Worm (Caenorhabditis elegans) whole organism, late embryonic: ENCODE results near the gene glo-3.

Source experiments
- C08G9.2 ChIP-seq: sonication (generic microtip); optimal IDR thresholded peaks from 2 replicates; lab custom pipeline; 2016; ENCODE audit warnings: mild to moderate bottlenecking, missing genetic modification characterization, moderate library complexity, missing compliant biosample characterization
- C38D4.7 ChIP-seq: fragments of 200-800 bp; sonication (Bioruptor generic); optimal IDR thresholded peaks from 2 replicates; lab custom pipeline; 2018; ENCODE audit warnings: mild to moderate bottlenecking, missing genetic modification characterization, moderate library complexity, missing compliant biosample characterization
- F13H6.1 ChIP-seq: sonication (generic microtip); optimal IDR thresholded peaks from 2 replicates; lab custom pipeline; 2016; ENCODE audit warnings: missing genetic modification characterization, missing compliant biosample characterization
- Y22D7AL.16 ChIP-seq: sonication (generic microtip); optimal IDR thresholded peaks from 2 replicates; lab custom pipeline; 2016; ENCODE audit warnings: missing genetic modification characterization, missing compliant biosample characterization
- ahr-1 ChIP-seq: sonication (generic microtip); optimal IDR thresholded peaks from 2 replicates; lab custom pipeline; 2016; ENCODE audit warnings: missing genetic modification characterization, missing compliant biosample characterization
- ama-1 ChIP-seq: fragments of 150-350 bp; optimal IDR thresholded peaks from 2 replicates; lab custom pipeline; 2014
- ceh-14 ChIP-seq: sonication (generic microtip); optimal IDR thresholded peaks from 2 replicates; lab custom pipeline; 2016; ENCODE audit warnings: missing genotype, missing genetic modification characterization, missing compliant biosample characterization
- ceh-19 ChIP-seq: fragments of 200-800 bp; sonication (Bioruptor generic); optimal IDR thresholded peaks from 2 replicates; lab custom pipeline; 2018; ENCODE audit warnings: mild to moderate bottlenecking, missing genetic modification characterization, missing compliant biosample characterization
- ceh-2 ChIP-seq: sonication (generic microtip); optimal IDR thresholded peaks from 2 replicates; lab custom pipeline; 2016; ENCODE audit warnings: missing genotype, missing genetic modification characterization, missing compliant biosample characterization
- ceh-22 ChIP-seq: sonication (generic microtip); optimal IDR thresholded peaks from 2 replicates; lab custom pipeline; 2017; ENCODE audit warnings: missing biosample characterization, missing genetic modification characterization
- ceh-24 ChIP-seq: sonication (generic microtip); optimal IDR thresholded peaks from 2 replicates; lab custom pipeline; 2016; ENCODE audit warnings: mild to moderate bottlenecking, missing genetic modification characterization, missing compliant biosample characterization
- ceh-30 ChIP-seq: fragments of 150-350 bp; optimal IDR thresholded peaks from 2 replicates; lab custom pipeline; 2014; ENCODE audit warnings: missing biosample characterization, missing genetic modification characterization
- ceh-31 ChIP-seq: sonication (generic microtip); optimal IDR thresholded peaks from 2 replicates; lab custom pipeline; 2016; ENCODE audit warnings: missing genetic modification characterization, missing compliant biosample characterization
- ceh-34 ChIP-seq: sonication (generic microtip); optimal IDR thresholded peaks from 2 replicates; lab custom pipeline; 2016; ENCODE audit warnings: mild to moderate bottlenecking, missing genetic modification characterization, missing compliant biosample characterization
- ceh-45 ChIP-seq: fragments of 200-800 bp; sonication (Bioruptor generic); IDR thresholded peaks from 2 replicates; pipeline ENCODE4 v1.3.6; 2022; ENCODE audit warnings: missing genetic modification reagents, missing genetic modification characterization, missing compliant biosample characterization
- ceh-48 ChIP-seq: sonication (generic microtip); optimal IDR thresholded peaks from 2 replicates; lab custom pipeline; 2016; ENCODE audit warnings: missing genetic modification characterization, inconsistent platforms, missing compliant biosample characterization
- ceh-9 ChIP-seq: sonication (generic microtip); optimal IDR thresholded peaks from 2 replicates; lab custom pipeline; 2016; ENCODE audit warnings: mild to moderate bottlenecking, missing genetic modification characterization, inconsistent platforms, missing compliant biosample characterization
- dmd-4 ChIP-seq: sonication (generic microtip); optimal IDR thresholded peaks from 2 replicates; lab custom pipeline; 2016; ENCODE audit warnings: borderline replicate concordance, missing genetic modification characterization, missing compliant biosample characterization
- dve-1 ChIP-seq: sonication (generic microtip); optimal IDR thresholded peaks from 2 replicates; lab custom pipeline; 2017; ENCODE audit warnings: antibody characterized with exemption, mild to moderate bottlenecking, missing genetic modification characterization, missing compliant biosample characterization
- ets-4 ChIP-seq: sonication (generic microtip); optimal IDR thresholded peaks from 2 replicates; lab custom pipeline; 2016; ENCODE audit warnings: missing genetic modification characterization, missing compliant biosample characterization
- fkh-10 ChIP-seq: fragments of 150-350 bp; optimal IDR thresholded peaks from 2 replicates; lab custom pipeline; 2014; ENCODE audit warnings: missing biosample characterization, missing genetic modification reagents, missing genetic modification characterization
- fkh-6 ChIP-seq: sonication (generic microtip); optimal IDR thresholded peaks from 2 replicates; lab custom pipeline; 2016; ENCODE audit warnings: missing genetic modification characterization, missing compliant biosample characterization
- gmeb-2 ChIP-seq: sonication (generic microtip); optimal IDR thresholded peaks from 2 replicates; lab custom pipeline; 2016; ENCODE audit warnings: missing genetic modification characterization, inconsistent platforms, missing compliant biosample characterization
- hlh-13 ChIP-seq: fragments of 200-800 bp; sonication (Bioruptor generic); optimal IDR thresholded peaks from 2 replicates; lab custom pipeline; 2018; ENCODE audit warnings: mild to moderate bottlenecking, missing genetic modification characterization, missing compliant biosample characterization
- hlh-15 ChIP-seq: sonication (generic microtip); optimal IDR thresholded peaks from 2 replicates; lab custom pipeline; 2016; ENCODE audit warnings: missing genetic modification characterization, missing compliant biosample characterization
- hlh-30 ChIP-seq: sonication (generic microtip); optimal IDR thresholded peaks from 2 replicates; lab custom pipeline; 2017; ENCODE audit warnings: antibody characterized with exemption, missing genetic modification characterization, missing compliant biosample characterization; ENCODE audit not compliant: insufficient read depth
- hlh-6 ChIP-seq: sonication (generic microtip); optimal IDR thresholded peaks from 2 replicates; lab custom pipeline; 2016; ENCODE audit warnings: missing genotype, missing genetic modification characterization, missing compliant biosample characterization
- hlh-8 ChIP-seq: sonication (generic microtip); optimal IDR thresholded peaks from 2 replicates; lab custom pipeline; 2016; ENCODE audit warnings: missing genotype, missing genetic modification characterization, missing compliant biosample characterization
- mec-3 ChIP-seq: sonication (generic microtip); optimal IDR thresholded peaks from 2 replicates; lab custom pipeline; 2016; ENCODE audit warnings: borderline replicate concordance, missing genetic modification characterization, missing compliant biosample characterization
- nfya-1 ChIP-seq: sonication (generic microtip); optimal IDR thresholded peaks from 2 replicates; lab custom pipeline; 2017; ENCODE audit warnings: missing genetic modification characterization, mild to moderate bottlenecking, missing compliant biosample characterization, antibody characterized with exemption, moderate library complexity
- odd-2 ChIP-seq: sonication (generic microtip); optimal IDR thresholded peaks from 2 replicates; lab custom pipeline; 2017; ENCODE audit warnings: antibody characterized with exemption, mild to moderate bottlenecking, missing genetic modification characterization, missing compliant biosample characterization
- pax-1 ChIP-seq: fragments of 150-350 bp; optimal IDR thresholded peaks from 2 replicates; lab custom pipeline; 2014; ENCODE audit warnings: missing biosample characterization, missing genetic modification characterization
- pha-2 ChIP-seq: sonication (generic microtip); optimal IDR thresholded peaks from 2 replicates; lab custom pipeline; 2017; ENCODE audit warnings: mild to moderate bottlenecking, missing genetic modification characterization, missing compliant biosample characterization
- pros-1 ChIP-seq: fragments of 150-350 bp; optimal IDR thresholded peaks from 2 replicates; lab custom pipeline; 2014; ENCODE audit warnings: missing biosample characterization, missing genetic modification reagents, missing genetic modification characterization
- sox-2 ChIP-seq: fragments of 200-800 bp; sonication (Bioruptor generic); IDR thresholded peaks from 2 replicates; pipeline ENCODE4 v1.3.6; 2022; ENCODE audit warnings: missing genetic modification reagents, missing genetic modification characterization, missing compliant biosample characterization
- syd-9 ChIP-seq: sonication (generic microtip); optimal IDR thresholded peaks from 2 replicates; lab custom pipeline; 2016; ENCODE audit warnings: mild to moderate bottlenecking, missing genetic modification characterization, moderate library complexity, missing compliant biosample characterization
- tbx-2 ChIP-seq: sonication (generic microtip); optimal IDR thresholded peaks from 2 replicates; lab custom pipeline; 2016; ENCODE audit warnings: missing genetic modification characterization, missing compliant biosample characterization
- tbx-7 ChIP-seq: sonication (generic microtip); optimal IDR thresholded peaks from 2 replicates; lab custom pipeline; 2016; ENCODE audit warnings: missing genotype, missing genetic modification characterization, missing compliant biosample characterization
- ttx-3 ChIP-seq: sonication (generic microtip); optimal IDR thresholded peaks from 2 replicates; lab custom pipeline; 2016; ENCODE audit warnings: missing genetic modification reagents, missing genetic modification characterization, missing compliant biosample characterization
- unc-3 ChIP-seq, 2 experiments: fragments of 200-800 bp in 1 of 2; sonication (Bioruptor generic) in 1 of 2; sonication (generic microtip) in 1 of 2; conservative IDR thresholded peaks in 1 of 2; optimal IDR thresholded peaks in 1 of 2; 2 replicates each; pipeline versions ENCODE4 v1.3.6 to Lab custom; 2016 to 2022; ENCODE audit warnings: missing compliant biosample characterization in 2 of 2, missing genetic modification characterization in 2 of 2, missing genetic modification reagents in 1 of 2
- unc-55 ChIP-seq: sonication (generic microtip); optimal IDR thresholded peaks from 2 replicates; lab custom pipeline; 2017; ENCODE audit warnings: missing biosample characterization, missing genetic modification reagents, missing genetic modification characterization
- unc-86 ChIP-seq: sonication (generic microtip); optimal IDR thresholded peaks from 2 replicates; lab custom pipeline; 2016; ENCODE audit warnings: missing genetic modification characterization, missing compliant biosample characterization
- zip-5 ChIP-seq: sonication (generic microtip); optimal IDR thresholded peaks from 2 replicates; lab custom pipeline; 2016; ENCODE audit warnings: missing genetic modification characterization, missing compliant biosample characterization
- ztf-16 ChIP-seq: sonication (generic microtip); optimal IDR thresholded peaks from 2 replicates; lab custom pipeline; 2017; ENCODE audit warnings: missing genetic modification characterization, missing compliant biosample characterization

Gene glo-3

DNA sequence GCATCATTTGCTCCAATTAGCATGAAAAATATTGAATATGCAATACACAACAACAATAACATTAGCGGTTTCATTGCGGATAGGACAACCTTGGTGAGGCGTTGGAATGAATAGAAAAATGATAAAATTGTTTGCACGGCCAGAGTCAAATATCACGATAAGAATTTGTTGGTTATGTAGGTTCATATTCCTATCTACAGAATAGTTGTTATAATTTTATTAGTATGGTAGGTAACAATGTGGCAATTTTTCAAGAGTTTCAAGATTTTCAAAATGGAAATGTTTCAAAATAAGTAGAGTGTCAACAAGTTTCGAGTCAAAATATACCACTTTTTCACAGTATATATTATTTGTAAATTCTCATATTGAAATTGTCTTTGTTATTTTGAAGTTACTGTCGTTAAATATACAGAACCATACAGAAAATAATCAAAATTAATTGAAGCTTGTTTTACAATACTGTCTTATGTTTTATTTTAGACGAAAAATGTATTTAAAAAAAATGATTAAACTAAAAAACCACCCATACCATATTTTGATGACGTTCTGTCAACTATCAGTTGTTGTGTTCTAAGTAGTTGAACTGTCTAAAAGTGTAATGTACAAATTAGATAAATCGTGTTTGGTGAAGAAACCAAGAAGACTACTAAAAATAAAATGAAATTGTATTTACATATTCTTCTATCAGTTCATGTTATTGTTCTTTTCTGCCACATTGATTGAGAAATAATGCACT, 9.0 kb downstream of the glo-3 start, which contains the start of the genes F59F5.3 and F59F5.4:
F59F5.3 (minus strand) TSS at position 101 of the 736 bp plus-strand sequence.
F59F5.4 (plus strand) TSS at position 686 of the 736 bp plus-strand sequence.
- TF ChIP-seq ztf-16 (tag; lab: Kevin White, UChicago) (no peak), unc-3 (GFP tag; conservative IDR thresholded peaks at IDR 0.05; lab: Robert Waterston, UW) (no peak), unc-3 (tag; optimal IDR thresholded peaks at IDR 0.05; lab: Kevin White, UChicago) (no peak), tbx-7 (no peak), pax-1 (tag; lab: Kevin White, UChicago) (no peak), odd-2 (no peak), Y22D7AL.16 (no peak), unc-86 (tag; lab: Kevin White, UChicago) (no peak), hlh-15 (tag; lab: Kevin White, UChicago) (no peak), fkh-6 (tag; lab: Kevin White, UChicago) (no peak)

- TF ChIP-seq ceh-34 (tag; lab: Kevin White, UChicago) = no peak
- no peak for TF ChIP-seq fkh-10 (GFP tag; lab: Kevin White, UChicago)
- no peak for TF ChIP-seq ahr-1 (tag; lab: Kevin White, UChicago)
- TF ChIP-seq F13H6.1 = no peak
- TF ChIP-seq ama-1 = no peak
- TF ChIP-seq mec-3 (tag; lab: Kevin White, UChicago) = no peak
- no peak for TF ChIP-seq sox-2 (GFP tag; lab: Robert Waterston, UW)
- no peak for TF ChIP-seq ceh-9
- no peak for TF ChIP-seq ceh-45
- TF ChIP-seq hlh-15 (tag; lab: Kevin White, UChicago) = no peak
- no peak for TF ChIP-seq Y22D7AL.16
- TF ChIP-seq ttx-3 (tag; lab: Kevin White, UChicago) = no peak
- no peak for TF ChIP-seq ceh-31 (tag; lab: Kevin White, UChicago)
- TF ChIP-seq ets-4 (tag; lab: Kevin White, UChicago) = no peak
- no peak for TF ChIP-seq ceh-19
Measured at ce11 chrX:10545716-10546115, 12.2 kb downstream of the glo-3 start, which contains the start of gene F59F5.5. TSS of gene F59F5.5 (plus strand) at chrX:10546016.

DNA sequence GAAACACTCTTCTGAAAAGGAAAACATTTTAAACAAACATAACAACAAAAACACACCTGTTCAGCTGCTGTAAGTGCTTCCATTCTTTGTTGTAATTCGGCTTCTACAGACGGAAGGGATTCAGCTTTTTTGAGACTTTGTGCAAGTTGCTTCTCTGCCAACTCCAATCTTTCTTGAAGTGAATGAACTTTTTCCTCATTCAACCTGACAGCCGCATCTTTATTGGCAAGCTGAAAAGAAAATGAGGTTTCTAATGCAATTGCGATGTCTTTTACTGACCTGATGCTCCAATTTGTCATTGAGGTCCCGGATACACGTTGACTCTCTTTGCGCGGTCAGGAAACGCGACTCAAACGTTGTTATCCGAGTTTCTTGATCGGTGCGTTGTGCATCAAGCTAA, 19.5 kb downstream of the glo-3 start:
- no peak for TF ChIP-seq pha-2 (tag; lab: Kevin White, UChicago)
- TF ChIP-seq ceh-22 = no peak
- no peak for TF ChIP-seq mec-3 (tag; lab: Kevin White, UChicago)
- no peak for TF ChIP-seq hlh-30
- TF ChIP-seq ttx-3 (tag; lab: Kevin White, UChicago) = no peak
- no peak for TF ChIP-seq dmd-4
- no peak for TF ChIP-seq hlh-6 (tag; lab: Kevin White, UChicago)
- TF ChIP-seq ztf-16 (tag; lab: Kevin White, UChicago) = no peak
- TF ChIP-seq pros-1 (tag; lab: Kevin White, UChicago) = no peak
- TF ChIP-seq gmeb-2 (tag; lab: Kevin White, UChicago) = no peak
- TF ChIP-seq nfya-1 (tag; lab: Kevin White, UChicago) = no peak
- TF ChIP-seq odd-2 = no peak
- TF ChIP-seq ets-4 (tag; lab: Kevin White, UChicago) = no peak
- TF ChIP-seq hlh-13 (GFP tag; lab: Kevin White, UChicago) = no peak
- TF ChIP-seq ceh-2 (tag; lab: Kevin White, UChicago) = no peak
- no peak for TF ChIP-seq ceh-45
- TF ChIP-seq, all 69 proteins: peak for 0

ce11 chrX:10555189-10555964, 21.9 kb downstream of the glo-3 start, which contains the start of gene syd-2:
TSS of gene syd-2 (minus strand) at chrX:10555239.
- TF ChIP-seq ceh-30 = no peak
- TF ChIP-seq hlh-8 (tag; lab: Kevin White, UChicago) = peak; percentile 33
- peak; percentile 90 for TF ChIP-seq ceh-31 (tag; lab: Kevin White, UChicago)
- no peak for TF ChIP-seq unc-86 (tag; lab: Kevin White, UChicago)
- peak; percentile 50 for TF ChIP-seq C08G9.2
- TF ChIP-seq C38D4.7 (GFP tag; lab: Kevin White, UChicago) = no peak
- no peak for TF ChIP-seq zip-5 (tag; lab: Kevin White, UChicago)
- peak; percentile 61 for TF ChIP-seq unc-55 (GFP tag; lab: Kevin White, UChicago)
- TF ChIP-seq gmeb-2 (tag; lab: Kevin White, UChicago) = peak; percentile 61
- TF ChIP-seq dve-1 (tag; lab: Kevin White, UChicago) = peak; percentile 19
- peak; percentile 73 for TF ChIP-seq ceh-48 (tag; lab: Kevin White, UChicago)
- TF ChIP-seq ceh-24 = peak; percentile 3
- TF ChIP-seq ceh-14 = peak; percentile 82
- TF ChIP-seq syd-9 = peak; percentile 69
- peak; percentile 31 for TF ChIP-seq ets-4 (tag; lab: Kevin White, UChicago)
- peak; percentile 92 for TF ChIP-seq tbx-2 (tag; lab: Kevin White, UChicago)
